Fruit fly (Drosophila melanogaster) Kc167 (cell line): ENCODE results near the gene CG9518.

Experiments used
- Myc ChIP-seq: fragments of >200 bp; optimal IDR thresholded peaks from 2 replicates; lab custom pipeline; 2017; ENCODE audit warnings: missing external identifiers
- Sin3A ChIP-seq: fragments of >200 bp; optimal IDR thresholded peaks from 2 replicates; lab custom pipeline; 2018; ENCODE audit warnings: missing external identifiers
- h ChIP-seq: fragments of >200 bp; optimal IDR thresholded peaks from 3 replicates; lab custom pipeline; 2018; ENCODE audit warnings: missing external identifiers
- insv ChIP-seq: fragments of >200 bp; optimal IDR thresholded peaks from 3 replicates; lab custom pipeline; 2018; ENCODE audit warnings: missing external identifiers
- psq ChIP-seq: fragments of >200 bp; optimal IDR thresholded peaks from 2 replicates; lab custom pipeline; 2017; ENCODE audit warnings: missing external identifiers
- ttk ChIP-seq: sonication (Bioruptor generic); optimal IDR thresholded peaks from 2 replicates; lab custom pipeline; 2017; ENCODE audit warnings: missing external identifiers

CG9518 gene

DNA sequence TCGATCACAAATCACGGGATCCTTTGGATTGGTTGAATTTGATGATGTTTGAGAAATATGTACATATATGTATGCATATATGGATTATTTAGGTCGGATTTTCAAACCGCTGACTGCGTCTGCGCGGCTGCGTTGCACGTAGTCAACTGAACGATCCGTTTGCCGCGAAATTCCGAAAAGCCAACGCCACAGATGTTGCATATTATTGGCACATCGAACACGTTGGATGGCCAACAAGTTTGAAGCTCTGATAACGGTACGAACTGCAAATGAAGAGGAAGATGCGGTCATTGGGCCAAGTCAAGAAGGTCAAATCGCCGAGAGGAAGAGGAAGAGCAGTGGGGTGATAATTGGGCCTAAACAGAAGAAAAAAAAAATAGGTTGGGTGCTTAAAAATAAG, at the start of gene CG9518:
Gene CG9518 (minus strand): TSS at position 154 of the 400 bp plus-strand sequence.
- TF ChIP-seq insv, result no peak
- TF ChIP-seq ttk, result no peak
- TF ChIP-seq h (lab: Kevin White, UChicago), result no peak

- no peak for TF ChIP-seq Sin3A
- no peak for TF ChIP-seq h (lab: Kevin White, UChicago)
- no peak for TF ChIP-seq insv
- TF ChIP-seq psq (lab: Kevin White, UChicago), result no peak
- TF ChIP-seq Myc (lab: Kevin White, UChicago), result no peak
- no peak for TF ChIP-seq ttk
These were observed 47.8 kb upstream of the CG9518 start, which contains the start of gene Eo for dm6 chrX:14918750-14919247. TSS of gene Eo (minus strand) at chrX:14918800.

DNA sequence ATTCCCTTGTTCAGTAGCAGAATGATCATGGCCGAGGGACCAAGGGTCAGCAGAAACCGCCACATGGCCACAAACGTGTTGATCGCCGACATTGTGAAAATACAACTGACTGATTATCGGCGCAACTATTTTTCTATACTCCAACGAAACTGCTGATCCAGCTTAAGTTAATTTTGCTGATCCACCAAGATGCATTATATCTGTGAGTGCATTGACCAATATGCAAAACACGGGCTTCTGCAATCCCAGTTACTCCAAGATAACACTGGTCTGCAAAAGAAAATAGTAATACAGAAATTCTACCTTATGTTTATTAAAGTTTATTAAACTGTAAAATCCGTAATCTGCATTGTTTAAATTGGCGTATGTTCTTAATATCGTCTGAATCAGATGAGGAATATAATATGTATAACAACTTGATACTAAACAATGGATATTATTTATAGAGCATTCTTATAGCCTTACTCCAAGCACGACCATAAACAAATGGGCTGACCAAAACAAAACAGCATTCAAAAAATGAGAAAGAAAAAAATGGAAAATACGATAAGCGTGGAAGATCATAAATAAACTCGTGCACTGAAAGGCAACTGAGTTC, 42.8 kb upstream of the CG9518 start, which contains the start of gene CG12398:
Gene CG12398 (minus strand): TSS at position 107 of the 598 bp plus-strand sequence.
- no peak for TF ChIP-seq psq (lab: Kevin White, UChicago)
- no peak for TF ChIP-seq Myc (lab: Kevin White, UChicago)
- TF ChIP-seq ttk, result no peak
- TF ChIP-seq h (lab: Kevin White, UChicago), result no peak

DNA sequence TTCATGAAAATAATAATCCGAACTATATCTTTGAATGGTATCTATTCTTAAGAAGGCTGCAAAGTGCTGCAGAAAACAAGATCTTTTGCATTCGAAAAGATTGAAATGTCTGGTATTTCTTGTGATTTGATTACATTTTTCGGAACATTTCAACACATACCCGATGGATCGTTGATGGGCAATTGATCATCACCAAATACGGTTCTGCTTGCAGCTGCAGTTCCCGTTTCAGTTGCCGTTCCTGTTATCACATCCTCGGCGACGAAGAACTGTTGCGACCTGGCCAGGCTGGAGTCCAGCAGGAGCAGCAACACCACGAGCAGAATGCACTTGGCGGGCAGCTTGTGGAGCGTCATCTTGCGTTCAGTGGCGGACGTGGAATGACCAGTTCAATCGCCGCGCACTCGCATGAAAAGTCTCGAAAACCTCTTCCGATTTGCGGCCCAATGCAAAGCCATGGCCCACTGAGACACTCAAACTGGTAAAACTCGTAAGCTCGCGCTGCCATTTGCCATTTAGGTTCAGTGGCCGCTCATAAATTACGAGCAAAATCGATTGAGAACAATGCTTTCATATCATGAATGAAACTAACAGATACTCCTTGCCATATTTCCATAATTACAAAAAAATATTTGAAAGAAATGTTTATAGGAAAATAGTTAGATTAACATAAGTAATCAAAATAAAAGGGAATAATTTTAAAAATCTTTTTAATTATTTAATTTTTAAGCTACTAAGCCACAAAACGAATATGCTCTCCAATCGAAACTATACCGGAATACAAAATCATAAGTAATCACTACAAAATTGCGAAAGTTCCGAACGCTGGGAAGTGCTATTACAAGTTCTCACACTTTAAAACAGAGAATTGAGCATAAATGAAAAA, 39.7 kb upstream of the CG9518 start, which contains the start of gene CG14406:
Gene CG14406 (minus strand): TSS at position 382 of the 886 bp plus-strand sequence.
- peak; percentile 84 for TF ChIP-seq h (lab: Kevin White, UChicago)
- no peak for TF ChIP-seq Myc (lab: Kevin White, UChicago)

dm6 chrX:14909658-14910378, 38.8 kb upstream of the CG9518 start, which contains the start of gene fiz:
TSS of gene fiz (minus strand) at chrX:14909708.
- TF ChIP-seq Sin3A (no peak), ttk (no peak), insv (no peak), h (lab: Kevin White, UChicago) (no peak), Myc (lab: Kevin White, UChicago) (no peak), psq (lab: Kevin White, UChicago) (no peak)

- TF ChIP-seq Sin3A, result no peak
- TF ChIP-seq h (lab: Kevin White, UChicago), result no peak
- TF ChIP-seq insv, result no peak
- no peak for TF ChIP-seq psq (lab: Kevin White, UChicago)
- TF ChIP-seq Myc (lab: Kevin White, UChicago), result no peak
- TF ChIP-seq ttk, result no peak
These were observed 38.1 kb upstream of the CG9518 start for dm6 chrX:14909051-14909450.

dm6 chrX:14905499-14906044, 34.6 kb upstream of the CG9518 start, which contains the start of gene CG9512:
TSS of gene CG9512 (minus strand) at chrX:14905549.
- TF ChIP-seq h (lab: Kevin White, UChicago), result no peak
- no peak for TF ChIP-seq ttk
- no peak for TF ChIP-seq insv
- no peak for TF ChIP-seq Sin3A
- TF ChIP-seq psq (lab: Kevin White, UChicago), result no peak
- TF ChIP-seq Myc (lab: Kevin White, UChicago), result no peak

DNA sequence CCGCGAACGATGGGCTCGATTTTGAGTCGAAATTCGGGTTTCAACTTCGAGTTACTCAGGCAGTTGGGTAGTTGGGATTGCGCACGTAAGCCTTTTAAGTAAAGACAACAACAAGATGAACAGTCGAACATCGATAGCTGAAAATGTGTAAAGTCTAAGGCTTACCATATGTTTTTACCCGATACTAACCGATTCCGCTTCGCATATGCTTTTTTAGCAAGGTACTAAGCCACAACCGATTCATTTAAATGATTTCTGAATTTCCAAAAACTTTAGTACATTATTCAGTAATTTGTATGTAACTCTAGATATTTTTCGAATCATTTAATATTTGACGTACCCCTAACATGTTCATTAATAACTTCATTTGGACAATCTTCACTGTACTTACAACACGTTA, 26.6 kb upstream of the CG9518 start:
- TF ChIP-seq Myc (lab: Kevin White, UChicago) (no peak), h (lab: Kevin White, UChicago) (no peak), Sin3A (no peak), insv (no peak), ttk (no peak), psq (lab: Kevin White, UChicago) (no peak)

- no peak for TF ChIP-seq Myc (lab: Kevin White, UChicago)
- TF ChIP-seq ttk, result no peak
- TF ChIP-seq h (lab: Kevin White, UChicago), result no peak
- TF ChIP-seq psq (lab: Kevin White, UChicago), result no peak
- no peak for TF ChIP-seq Sin3A
- no peak for TF ChIP-seq insv
These were observed 25.8 kb upstream of the CG9518 start, which contains the start of gene CG9514 for dm6 chrX:14896791-14897190. TSS of gene CG9514 (minus strand) at chrX:14896891.

DNA sequence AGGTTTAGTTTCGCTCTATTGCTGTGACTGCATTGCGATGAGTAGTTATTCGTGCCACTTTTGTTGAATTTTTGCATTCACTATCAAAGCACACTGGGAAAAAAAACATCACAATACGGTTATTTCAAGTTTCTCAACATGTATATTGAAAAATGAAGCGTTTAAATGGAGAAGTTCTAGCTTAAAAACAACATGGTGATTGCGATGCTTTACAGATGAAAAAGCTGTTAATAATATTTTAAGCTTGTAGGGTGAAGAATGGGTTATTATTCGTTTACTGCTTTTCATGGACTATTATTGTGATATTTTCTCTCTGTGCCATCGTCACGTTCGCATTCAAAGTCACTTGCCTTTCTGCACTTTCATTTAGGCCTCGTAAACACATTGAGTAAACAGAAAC, 25.3 kb upstream of the CG9518 start:
- TF ChIP-seq ttk, result no peak
- TF ChIP-seq h (lab: Kevin White, UChicago), result no peak
- TF ChIP-seq psq (lab: Kevin White, UChicago), result no peak
- TF ChIP-seq insv, result no peak
- TF ChIP-seq Myc (lab: Kevin White, UChicago), result no peak
- TF ChIP-seq Sin3A, result no peak

- TF ChIP-seq h (lab: Kevin White, UChicago), result no peak
- no peak for TF ChIP-seq Myc (lab: Kevin White, UChicago)
- TF ChIP-seq insv, result no peak
- TF ChIP-seq psq (lab: Kevin White, UChicago), result no peak
These were observed 22.9 kb upstream of the CG9518 start for dm6 chrX:14893872-14894271.

- TF ChIP-seq ttk (no peak), Sin3A (no peak), psq (lab: Kevin White, UChicago) (no peak), h (lab: Kevin White, UChicago) (no peak), insv (no peak), Myc (lab: Kevin White, UChicago) (no peak)
These were observed 21.3 kb upstream of the CG9518 start for dm6 chrX:14892303-14892702.
